Fruit fly (Drosophila melanogaster): ENCODE results near the gene CG5418.
A peak's percentile ranks its signal among the peaks of the same experiment; 100 is the strongest.

Gene CG5418

dm6 chr2L:12498538-12498937, 45.5 kb upstream of the CG5418 start (continued):
- TF ChIP-seq CG11695 (GFP tag; IDR thresholded peaks at IDR 0.05) (no peak), Fer2 (tag; optimal IDR thresholded peaks at IDR 0.05) (no peak), crol (GFP tag; IDR thresholded peaks at IDR 0.05) (no peak), CG2129 (GFP tag; IDR thresholded peaks at IDR 0.05; ENCODE audit: partially characterized antibody) (no peak), da (GFP tag; optimal IDR thresholded peaks at IDR 0.05) (no peak), CG1647 (GFP tag; optimal IDR thresholded peaks at IDR 0.05) (no peak), pzg (GFP tag; optimal IDR thresholded peaks at IDR 0.05) (no peak), CG6765 (GFP tag; optimal IDR thresholded peaks at IDR 0.05) (no peak), ftz-f1 (GFP tag; optimal IDR thresholded peaks at IDR 0.05) (no peak), CG10462 (GFP tag; optimal IDR thresholded peaks at IDR 0.05) (no peak), Antp (GFP tag; optimal IDR thresholded peaks at IDR 0.05) (no peak), run (tag; optimal IDR thresholded peaks at IDR 0.05) (no peak), cato (GFP tag; optimal IDR thresholded peaks at IDR 0.05; ENCODE audit: borderline replicate concordance) (no peak), CG3407 (GFP tag; optimal IDR thresholded peaks at IDR 0.05) (no peak), grn (GFP tag; optimal IDR thresholded peaks at IDR 0.05) (no peak), Stat92E (GFP tag; optimal IDR thresholded peaks at IDR 0.05) (no peak), Blimp-1 (GFP tag; optimal IDR thresholded peaks at IDR 0.05) (no peak), CG4707 (GFP tag; optimal IDR thresholded peaks at IDR 0.05) (peak; percentile 50), CG10959 (GFP tag; IDR thresholded peaks at IDR 0.05) (no peak), CG10209 (GFP tag; optimal IDR thresholded peaks at IDR 0.05) (no peak), CG14050 (GFP tag; IDR thresholded peaks at IDR 0.05) (no peak), Spps (tag; optimal IDR thresholded peaks at IDR 0.05) (no peak), CG8359 (GFP tag; optimal IDR thresholded peaks at IDR 0.05; ENCODE audit: borderline replicate concordance) (peak; percentile 19), croc (GFP tag; conservative IDR thresholded peaks at IDR 0.05) (no peak), p53 (GFP tag; optimal IDR thresholded peaks at IDR 0.05) (no peak), CG6683 (GFP tag; optimal IDR thresholded peaks at IDR 0.05) (no peak), ap (GFP tag; IDR thresholded peaks at IDR 0.05) (peak; percentile 19; the same call in 1 of the 2 replicates), CG7928 (GFP tag; optimal IDR thresholded peaks at IDR 0.05) (no peak), CG4854 (GFP tag; optimal IDR thresholded peaks at IDR 0.05) (no peak), danr (GFP tag; IDR thresholded peaks at IDR 0.05) (no peak), CkIIα-i1 (GFP tag; IDR thresholded peaks at IDR 0.05) (no peak), sd (tag; optimal IDR thresholded peaks at IDR 0.05) (no peak), CG13287 (GFP tag; IDR thresholded peaks at IDR 0.05; ENCODE audit: partially characterized antibody) (no peak), TFAM (GFP tag; optimal IDR thresholded peaks at IDR 0.05) (no peak), Med (GFP tag) (peak; percentile 43), CG17328 (GFP tag; IDR thresholded peaks at IDR 0.05) (peak; percentile 18; the same call in 1 of the 2 replicates), bsh (GFP tag; optimal IDR thresholded peaks at IDR 0.05) (peak in 1 of 2 experiments; percentile 6), Hsf (GFP tag; optimal IDR thresholded peaks at IDR 0.05) (no peak), tll (GFP tag; optimal IDR thresholded peaks at IDR 0.05) (no peak), CG18262 (tag; optimal IDR thresholded peaks at IDR 0.05) (no peak), yki (optimal IDR thresholded peaks at IDR 0.05) (no peak), CG11247 (GFP tag; IDR thresholded peaks at IDR 0.05) (no peak), br (optimal IDR thresholded peaks at IDR 0.05) (no peak), CG14014 (GFP tag; IDR thresholded peaks at IDR 0.05) (no peak), dimm (GFP tag; IDR thresholded peaks at IDR 0.05) (no peak), CG6854 (GFP tag; optimal IDR thresholded peaks at IDR 0.05) (no peak), CG12744 (GFP tag; optimal IDR thresholded peaks at IDR 0.05) (peak; percentile 36), CG42726 (GFP tag; IDR thresholded peaks at IDR 0.05; ENCODE audit: partially characterized antibody) (no peak), CG17186 (GFP tag; optimal IDR thresholded peaks at IDR 0.05) (no peak), seq (GFP tag; IDR thresholded peaks at IDR 0.05) (no peak; the same call in 1 of the 2 replicates), CG34422 (GFP tag; IDR thresholded peaks at IDR 0.05) (no peak), dati (GFP tag; IDR thresholded peaks at IDR 0.05) (no peak)
